Fruit fly (Drosophila melanogaster) whole organism, pupa: Measurements from ENCODE around the gene CG9951.

Experiments
- CG13204 ChIP-seq: fragments of 200-800 bp; sonication (Bioruptor generic); optimal IDR thresholded peaks from 2 replicates; lab custom pipeline; 2018; ENCODE audit warnings: missing biosample characterization, mild to moderate bottlenecking, missing genetic modification characterization, moderate library complexity
- CG32121 ChIP-seq: fragments of 200-800 bp; sonication (Bioruptor generic); IDR thresholded peaks from 2 replicates; pipeline ENCODE4 v1.3.6; 2022; ENCODE audit warnings: missing biosample characterization, missing genetic modification characterization
- CG34367 ChIP-seq: fragments of 200-800 bp; sonication (Bioruptor generic); optimal IDR thresholded peaks from 2 replicates; lab custom pipeline; 2018; ENCODE audit warnings: missing biosample characterization, mild to moderate bottlenecking, missing genetic modification characterization
- CG8159 ChIP-seq: fragments of 200-800 bp; sonication (Bioruptor generic); optimal IDR thresholded peaks from 3 replicates; lab custom pipeline; 2018; ENCODE audit warnings: missing biosample characterization, mild to moderate bottlenecking, missing genetic modification characterization, moderate library complexity
- CG8301 ChIP-seq: fragments of 200-800 bp; sonication (Bioruptor generic); optimal IDR thresholded peaks from 2 replicates; lab custom pipeline; 2018; ENCODE audit warnings: missing biosample characterization, mild to moderate bottlenecking, missing genetic modification characterization
- EcR ChIP-seq: fragments of 200-800 bp; sonication (Bioruptor generic); optimal IDR thresholded peaks from 3 replicates; lab custom pipeline; 2019; ENCODE audit warnings: missing biosample characterization, missing genetic modification characterization, mild to moderate bottlenecking, moderate library complexity, missing genetic modification reagents
- Ets98B ChIP-seq: fragments of 200-800 bp; sonication (Bioruptor generic); IDR thresholded peaks from 2 replicates; pipeline ENCODE4 v1.3.6; 2022; ENCODE audit warnings: missing biosample characterization, missing genetic modification characterization
- Snoo ChIP-seq: fragments of 200-800 bp; sonication (Bioruptor generic); optimal IDR thresholded peaks from 3 replicates; lab custom pipeline; 2017; ENCODE audit warnings: missing biosample characterization, mild to moderate bottlenecking, missing genetic modification characterization, inconsistent platforms

DNA sequence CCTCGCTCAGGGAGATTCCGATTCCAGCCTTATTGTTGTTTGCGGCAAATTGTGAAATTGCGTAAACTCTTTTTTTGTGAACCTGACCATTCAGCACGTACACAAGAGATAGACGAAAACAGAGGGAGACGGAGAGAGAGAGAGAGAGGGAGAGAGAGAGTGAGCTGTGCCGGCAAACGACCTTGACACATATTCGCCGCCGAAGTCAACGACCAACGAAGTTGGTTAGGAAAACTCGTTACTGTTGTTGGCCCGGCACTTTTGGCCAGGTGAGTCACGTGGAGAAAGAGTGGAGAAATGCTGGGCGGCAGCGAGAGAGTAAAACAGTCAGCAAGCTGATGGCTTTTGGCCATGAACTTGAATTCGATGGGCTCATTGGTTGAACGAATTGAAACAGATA, 33.0 kb upstream of the CG9951 start:
- TF ChIP-seq EcR (GFP tag; lab: Kevin White, UChicago) (peak; percentile 69), CG34367 (tag; lab: Kevin White, UChicago) (no peak), Snoo (tag; lab: Kevin White, UChicago) (no peak), Ets98B (no peak), CG8159 (no peak), CG13204 (GFP tag; lab: Kevin White, UChicago) (no peak), CG8301 (tag; lab: Kevin White, UChicago) (no peak), CG32121 (GFP tag; lab: Robert Waterston, UW) (no peak)
